Worm (Caenorhabditis elegans) whole organism, young adult: ENCODE measurements around the gene lips-5.
A peak's percentile ranks its signal among the peaks of the same experiment; 100 is the strongest.

Experiments used
- B0261.1 ChIP-seq: sonication (generic microtip); optimal IDR thresholded peaks from 2 replicates; lab custom pipeline; 2016; ENCODE audit warnings: mild to moderate bottlenecking, missing genetic modification characterization, moderate library complexity, missing compliant biosample characterization
- C17E4.6 ChIP-seq: fragments of 200-800 bp; sonication (Bioruptor generic); IDR thresholded peaks from 2 replicates; pipeline ENCODE4 v1.3.6; 2022; ENCODE audit warnings: missing genetic modification reagents, missing genetic modification characterization, missing compliant biosample characterization
- F10E7.11 ChIP-seq: sonication (generic microtip); optimal IDR thresholded peaks from 2 replicates; lab custom pipeline; 2017; ENCODE audit warnings: mild to moderate bottlenecking, missing genetic modification characterization, moderate library complexity, missing compliant biosample characterization
- F57A8.1 ChIP-seq: fragments of 200-800 bp; sonication (Bioruptor generic); optimal IDR thresholded peaks from 2 replicates; lab custom pipeline; 2018; ENCODE audit warnings: mild to moderate bottlenecking, missing genetic modification characterization, moderate library complexity, missing compliant biosample characterization
- T26A5.8 ChIP-seq: sonication (generic microtip); optimal IDR thresholded peaks from 2 replicates; lab custom pipeline; 2016; ENCODE audit warnings: missing genetic modification characterization, missing compliant biosample characterization
- Y53G8AR.9 ChIP-seq: fragments of 200-800 bp; sonication (Bioruptor generic); conservative IDR thresholded peaks from 2 replicates; pipeline ENCODE4 v1.3.6; 2022; ENCODE audit warnings: missing genetic modification reagents, missing genetic modification characterization, missing compliant biosample characterization
- Y79H2A.3 ChIP-seq: fragments of 200-800 bp; sonication (Bioruptor generic); conservative IDR thresholded peaks from 2 replicates; pipeline ENCODE4 v1.3.6; 2022; ENCODE audit warnings: missing genetic modification reagents, missing genetic modification characterization, missing compliant biosample characterization
- aptf-2 ChIP-seq: fragments of 200-800 bp; sonication (Bioruptor generic); conservative IDR thresholded peaks from 2 replicates; pipeline ENCODE4 v1.3.6; 2022; ENCODE audit warnings: missing genetic modification reagents, missing genetic modification characterization, missing compliant biosample characterization
- atf-7 ChIP-seq: sonication (generic microtip); optimal IDR thresholded peaks from 2 replicates; lab custom pipeline; 2017; ENCODE audit warnings: mild to moderate bottlenecking, missing genetic modification characterization, missing compliant biosample characterization
- athp-1 ChIP-seq: sonication (generic microtip); optimal IDR thresholded peaks from 2 replicates; lab custom pipeline; 2017; ENCODE audit warnings: mild to moderate bottlenecking, missing genetic modification characterization, missing compliant biosample characterization
- attf-3 ChIP-seq: fragments of 200-800 bp; sonication (Bioruptor generic); conservative IDR thresholded peaks from 2 replicates; pipeline ENCODE4 v1.3.6; 2022; ENCODE audit warnings: missing genetic modification reagents, missing genetic modification characterization, missing compliant biosample characterization
- attf-6 ChIP-seq: fragments of 200-800 bp; sonication (Bioruptor generic); IDR thresholded peaks from 2 replicates; pipeline ENCODE4 v1.3.6; 2022; ENCODE audit warnings: missing genetic modification reagents, missing genetic modification characterization, missing compliant biosample characterization
- ccch-3 ChIP-seq: fragments of 200-800 bp; sonication (Bioruptor generic); optimal IDR thresholded peaks from 2 replicates; lab custom pipeline; 2018; ENCODE audit warnings: mild to moderate bottlenecking, missing genetic modification characterization, missing compliant biosample characterization
- cebp-1 ChIP-seq, 2 experiments: fragments of 200-800 bp in 1 of 2; sonication (Bioruptor generic) in 1 of 2; sonication (generic microtip) in 1 of 2; IDR thresholded peaks in 1 of 2; optimal IDR thresholded peaks in 1 of 2; 2 replicates each; pipeline versions ENCODE4 v1.3.6 to Lab custom; 2017 to 2022; ENCODE audit warnings: missing compliant biosample characterization in 2 of 2, missing genetic modification characterization in 2 of 2, mild to moderate bottlenecking in 1 of 2, missing genetic modification reagents in 1 of 2, moderate library complexity in 1 of 2
- cebp-2 ChIP-seq: fragments of 200-800 bp; sonication (Bioruptor generic); IDR thresholded peaks from 2 replicates; pipeline ENCODE4 v1.3.6; 2022; ENCODE audit warnings: missing genetic modification characterization, missing compliant biosample characterization
- ceh-58 ChIP-seq: fragments of 200-800 bp; sonication (Bioruptor generic); IDR thresholded peaks from 2 replicates; pipeline ENCODE4 v1.3.6; 2022; ENCODE audit warnings: missing genetic modification characterization, missing compliant biosample characterization
- ceh-79 ChIP-seq: sonication (generic microtip); optimal IDR thresholded peaks from 2 replicates; lab custom pipeline; 2017; ENCODE audit warnings: mild to moderate bottlenecking, missing genetic modification characterization, missing compliant biosample characterization
- ceh-91 ChIP-seq: fragments of 200-800 bp; sonication (Bioruptor generic); IDR thresholded peaks from 2 replicates; pipeline ENCODE4 v1.3.6; 2022; ENCODE audit warnings: missing genetic modification reagents, missing genetic modification characterization, missing compliant biosample characterization
- dox-1 ChIP-seq: fragments of 200-800 bp; sonication (Bioruptor generic); IDR thresholded peaks from 2 replicates; pipeline ENCODE4 v1.3.6; 2022; ENCODE audit warnings: missing genetic modification reagents, missing genetic modification characterization, missing compliant biosample characterization
- dpl-1 ChIP-seq: fragments of 150-350 bp; optimal IDR thresholded peaks from 2 replicates; lab custom pipeline; 2014; ENCODE audit warnings: missing biosample characterization, missing genetic modification reagents, missing genetic modification characterization
- ekl-4 ChIP-seq: fragments of 200-800 bp; sonication (Bioruptor generic); IDR thresholded peaks from 2 replicates; pipeline ENCODE4 v1.3.6; 2022; ENCODE audit warnings: missing genetic modification reagents, missing genetic modification characterization, missing compliant biosample characterization
- fkh-3 ChIP-seq: sonication (generic microtip); optimal IDR thresholded peaks from 2 replicates; lab custom pipeline; 2016; ENCODE audit warnings: mild to moderate bottlenecking, missing genetic modification characterization, missing compliant biosample characterization
- him-1 ChIP-seq: sonication (generic microtip); optimal IDR thresholded peaks from 2 replicates; lab custom pipeline; 2016; ENCODE audit warnings: missing genotype, missing genetic modification reagents, missing genetic modification characterization, missing compliant biosample characterization
- hlh-26 ChIP-seq: fragments of 200-800 bp; sonication (Bioruptor generic); conservative IDR thresholded peaks from 2 replicates; pipeline ENCODE4 v1.3.6; 2022; ENCODE audit warnings: missing genetic modification reagents, missing genetic modification characterization, missing compliant biosample characterization
- hrde-1 ChIP-seq: sonication (generic microtip); optimal IDR thresholded peaks from 2 replicates; lab custom pipeline; 2016; ENCODE audit warnings: missing genetic modification characterization, mild to moderate bottlenecking, missing compliant biosample characterization, moderate library complexity, missing genotype, missing genetic modification reagents, borderline replicate concordance
- let-607 ChIP-seq, 2 experiments: fragments of 200-800 bp in 1 of 2; sonication (Bioruptor generic) in 1 of 2; sonication (generic microtip) in 1 of 2; optimal IDR thresholded peaks; 2 replicates each; lab custom pipeline; 2016 to 2018; ENCODE audit warnings: mild to moderate bottlenecking in 2 of 2, missing compliant biosample characterization in 2 of 2, missing genetic modification characterization in 2 of 2, moderate library complexity in 2 of 2, missing genotype in 1 of 2
- lir-1 ChIP-seq: fragments of 200-800 bp; sonication (Bioruptor generic); conservative IDR thresholded peaks from 2 replicates; pipeline ENCODE4 v1.3.6; 2022; ENCODE audit warnings: missing genetic modification reagents, missing genetic modification characterization, missing compliant biosample characterization
- mxl-1 ChIP-seq: sonication (generic microtip); optimal IDR thresholded peaks from 2 replicates; lab custom pipeline; 2016; ENCODE audit warnings: missing genetic modification characterization, missing compliant biosample characterization
- nfyb-1 ChIP-seq: fragments of 200-800 bp; sonication (Bioruptor generic); IDR thresholded peaks from 2 replicates; pipeline ENCODE4 v1.3.6; 2022; ENCODE audit warnings: missing genetic modification reagents, missing genetic modification characterization, missing compliant biosample characterization
- nhr-80 ChIP-seq: sonication (generic microtip); optimal IDR thresholded peaks from 2 replicates; lab custom pipeline; 2016; ENCODE audit warnings: missing genetic modification characterization, missing compliant biosample characterization
- nhr-90 ChIP-seq: sonication (generic microtip); optimal IDR thresholded peaks from 2 replicates; lab custom pipeline; 2016; ENCODE audit warnings: missing genotype, mild to moderate bottlenecking, missing genetic modification characterization, missing compliant biosample characterization
- pbrm-1 ChIP-seq: fragments of 200-800 bp; sonication (Bioruptor generic); IDR thresholded peaks from 2 replicates; pipeline ENCODE4 v1.3.6; 2022; ENCODE audit warnings: missing genetic modification reagents, missing genetic modification characterization, missing compliant biosample characterization
- rcor-1 ChIP-seq: fragments of 200-800 bp; sonication (Bioruptor generic); IDR thresholded peaks from 2 replicates; pipeline ENCODE4 v1.3.6; 2022; ENCODE audit warnings: missing genetic modification reagents, missing genetic modification characterization, missing compliant biosample characterization
- rec-8 ChIP-seq, 2 experiments: sonication (generic microtip); optimal IDR thresholded peaks; 2 replicates each; lab custom pipeline; 2016; ENCODE audit warnings: mild to moderate bottlenecking in 2 of 2, missing genetic modification characterization in 2 of 2, missing genetic modification reagents in 2 of 2, missing genotype in 2 of 2, missing biosample characterization in 1 of 2, missing compliant biosample characterization in 1 of 2, moderate library complexity in 1 of 2
- sdz-38 ChIP-seq: sonication (generic microtip); optimal IDR thresholded peaks from 2 replicates; lab custom pipeline; 2016; ENCODE audit warnings: missing genotype, missing genetic modification characterization, missing compliant biosample characterization
- snpc-1.1 ChIP-seq: sonication (generic microtip); optimal IDR thresholded peaks from 2 replicates; lab custom pipeline; 2017; ENCODE audit warnings: missing genetic modification characterization, mild to moderate bottlenecking, missing compliant biosample characterization, antibody characterized with exemption, moderate library complexity, missing genotype, missing genetic modification reagents; ENCODE audit not compliant: insufficient read depth
- snpc-1.3 ChIP-seq: sonication (generic microtip); optimal IDR thresholded peaks from 2 replicates; lab custom pipeline; 2017; ENCODE audit warnings: missing genetic modification characterization, mild to moderate bottlenecking, missing compliant biosample characterization, antibody characterized with exemption, moderate library complexity, missing genotype, missing genetic modification reagents; ENCODE audit not compliant: insufficient read depth
- snpc-4 ChIP-seq, 5 experiments: fragments of 150-350 bp in 1 of 5; sonication (generic microtip) in 4 of 5; optimal IDR thresholded peaks; 2 replicates each; lab custom pipeline; 2014 to 2018; ENCODE audit warnings: missing genetic modification characterization in 5 of 5, missing biosample characterization in 3 of 5, antibody characterized with exemption in 2 of 5, mild to moderate bottlenecking in 2 of 5, missing compliant biosample characterization in 2 of 5, missing genotype in 2 of 5, moderate library complexity in 2 of 5, missing genetic modification reagents in 1 of 5
- unc-130 ChIP-seq: sonication (generic microtip); optimal IDR thresholded peaks from 2 replicates; lab custom pipeline; 2016; ENCODE audit warnings: missing genetic modification reagents, missing genetic modification characterization, missing compliant biosample characterization
- ztf-18 ChIP-seq: sonication (generic microtip); optimal IDR thresholded peaks from 2 replicates; lab custom pipeline; 2016; ENCODE audit warnings: missing genotype, mild to moderate bottlenecking, missing genetic modification characterization, missing compliant biosample characterization
- ztf-26 ChIP-seq: sonication (generic microtip); optimal IDR thresholded peaks from 2 replicates; lab custom pipeline; 2017; ENCODE audit warnings: missing genetic modification characterization, missing compliant biosample characterization
- ztf-28 ChIP-seq: fragments of 200-800 bp; sonication (Bioruptor generic); IDR thresholded peaks from 2 replicates; pipeline ENCODE4 v1.3.6; 2022; ENCODE audit warnings: missing genetic modification reagents, missing genetic modification characterization, missing compliant biosample characterization
- ztf-3 ChIP-seq: fragments of 200-800 bp; sonication (Bioruptor generic); optimal IDR thresholded peaks from 2 replicates; lab custom pipeline; 2018; ENCODE audit warnings: mild to moderate bottlenecking, missing genetic modification characterization, missing compliant biosample characterization

The lips-5 gene

DNA sequence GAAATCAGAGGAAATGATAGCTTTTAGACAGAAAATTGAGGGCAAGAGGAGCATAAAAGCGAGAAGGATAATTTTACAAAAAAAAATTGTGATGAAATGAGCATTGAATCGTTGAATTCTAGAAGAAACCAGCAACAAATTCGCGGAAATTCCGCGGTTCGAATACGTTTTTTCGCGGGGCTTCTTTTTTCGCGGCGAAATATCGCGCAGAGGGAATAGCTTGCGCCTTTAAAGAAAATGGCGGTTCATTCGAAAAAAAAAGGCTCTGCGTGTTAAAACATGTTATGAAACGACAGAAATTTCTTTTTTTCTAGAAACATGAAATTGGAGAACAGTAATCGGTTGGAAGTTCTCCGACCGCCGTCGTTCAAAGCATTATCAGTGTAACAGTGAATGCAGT, 48.9 kb upstream of the lips-5 start (continued):
- no peak for TF ChIP-seq T26A5.8 (tag; lab: Kevin White, UChicago)
- TF ChIP-seq F57A8.1 (GFP tag; lab: Kevin White, UChicago), result no peak
- no peak for TF ChIP-seq let-607 (tag; optimal IDR thresholded peaks at IDR 0.05; lab: Kevin White, UChicago)
- peak; percentile 94 for TF ChIP-seq dpl-1 (GFP tag; lab: Kevin White, UChicago)
- TF ChIP-seq attf-3, result no peak
- TF ChIP-seq dox-1 (GFP tag; lab: Robert Waterston, UW), result peak; percentile 54; the same call in 1 of the 2 replicates
- no peak for TF ChIP-seq nfyb-1 (GFP tag; lab: Robert Waterston, UW)
- no peak for TF ChIP-seq snpc-1.1 (tag; lab: Kevin White, UChicago)
- no peak for TF ChIP-seq nhr-80
- no peak for TF ChIP-seq B0261.1 (tag; lab: Kevin White, UChicago)
- TF ChIP-seq ceh-58 (GFP tag; lab: Robert Waterston, UW), result no peak
- TF ChIP-seq atf-7 (tag; lab: Kevin White, UChicago), result no peak
- TF ChIP-seq snpc-4 (GFP tag; optimal IDR thresholded peaks at IDR 0.05; lab: Kevin White, UChicago), result no peak
- peak in 2 of 4 experiments; percentile 19 to 28 for TF ChIP-seq snpc-4 (tag; optimal IDR thresholded peaks at IDR 0.05; lab: Kevin White, UChicago)

DNA sequence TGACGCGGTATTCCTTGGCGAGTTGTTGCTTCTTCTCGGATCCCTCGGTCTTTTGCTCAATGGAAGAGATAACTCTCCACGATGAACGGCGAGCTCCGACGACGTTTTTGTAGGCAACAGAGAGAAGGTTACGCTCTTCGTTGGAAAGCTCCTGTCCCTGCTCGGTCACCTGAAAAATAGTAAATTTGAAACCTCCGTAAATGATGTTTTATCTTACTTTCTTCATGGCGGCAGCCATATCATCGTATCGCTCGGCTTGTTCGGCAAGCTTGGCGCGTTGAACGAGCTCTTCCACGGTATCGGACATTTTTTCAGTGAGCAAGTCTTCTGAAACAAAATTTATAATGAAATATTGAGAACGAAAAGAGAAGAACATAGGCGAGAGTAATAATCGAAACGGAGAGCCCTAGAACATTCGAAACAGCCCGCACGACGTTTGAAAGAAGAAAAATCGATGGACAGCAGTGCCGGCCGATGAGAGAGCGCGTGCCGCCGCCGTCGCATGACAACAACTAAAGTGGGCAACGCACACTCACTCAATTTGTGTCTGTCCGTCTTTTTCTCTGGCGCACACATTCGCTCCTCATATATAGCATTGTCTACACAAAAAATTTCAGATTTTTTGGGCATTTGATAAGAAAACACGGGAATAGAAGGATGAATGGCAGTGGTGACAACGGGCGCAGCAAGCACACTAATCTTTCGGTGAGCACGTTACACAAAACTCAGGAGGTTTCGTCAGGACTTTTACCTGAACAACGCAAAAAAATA, 48.2 kb upstream of the lips-5 start, which contains the start of the genes par-5 and M117.3:
TSS of gene par-5 (minus strand) at position 334 of the 771 bp plus-strand sequence.
TSS of gene M117.3 (plus strand) at position 616 of the 771 bp plus-strand sequence.
- TF ChIP-seq ceh-91 (GFP tag; lab: Robert Waterston, UW), result no peak
- peak; percentile 21 for TF ChIP-seq ztf-26 (tag; lab: Kevin White, UChicago)
- TF ChIP-seq hlh-26 (GFP tag; lab: Robert Waterston, UW), result no peak
- TF ChIP-seq sdz-38, result no peak
- TF ChIP-seq ztf-18 (tag; lab: Kevin White, UChicago), result peak; percentile 55
- no peak for TF ChIP-seq fkh-3
- TF ChIP-seq him-1 (tag; lab: Kevin White, UChicago), result no peak
- peak; percentile 57 for TF ChIP-seq rcor-1 (GFP tag; lab: Robert Waterston, UW)
- no peak for TF ChIP-seq snpc-1.3
- TF ChIP-seq snpc-1.1 (tag; lab: Kevin White, UChicago), result no peak
- no peak for TF ChIP-seq unc-130
- TF ChIP-seq hrde-1 (tag; lab: Kevin White, UChicago), result no peak
- peak; percentile 92 for TF ChIP-seq ekl-4 (GFP tag; lab: Robert Waterston, UW)
- TF ChIP-seq F10E7.11, result no peak
- no peak for TF ChIP-seq Y79H2A.3 (GFP tag; lab: Robert Waterston, UW)
- TF ChIP-seq let-607 (tag; optimal IDR thresholded peaks at IDR 0.05; lab: Kevin White, UChicago), result peak; percentile 36 to 39
- peak; percentile 45; the same call in 1 of the 2 replicates for TF ChIP-seq C17E4.6 (GFP tag; lab: Robert Waterston, UW)
- no peak for TF ChIP-seq ztf-28
- TF ChIP-seq attf-6 (GFP tag; lab: Robert Waterston, UW), result peak; percentile 33; the same call in 1 of the 2 replicates
- no peak for TF ChIP-seq aptf-2
- TF ChIP-seq mxl-1 (tag; lab: Kevin White, UChicago), result peak; percentile 43
- TF ChIP-seq ztf-3 (GFP tag; lab: Kevin White, UChicago), result peak; percentile 35
- peak; percentile 51; the same call in 1 of the 2 replicates for TF ChIP-seq lir-1 (GFP tag; lab: Robert Waterston, UW)
- no peak for TF ChIP-seq ceh-79
- peak; percentile 75 for TF ChIP-seq cebp-1 (GFP tag; IDR thresholded peaks at IDR 0.05; lab: Robert Waterston, UW)
- peak; percentile 89 for TF ChIP-seq cebp-1 (tag; optimal IDR thresholded peaks at IDR 0.05; lab: Kevin White, UChicago)
- TF ChIP-seq Y53G8AR.9 (GFP tag; lab: Robert Waterston, UW), result 0 out of 2 replicates have a peak, but pooled peaks have one; percentile 63
- TF ChIP-seq ccch-3 (GFP tag; lab: Kevin White, UChicago), result no peak
- peak; percentile 67; the same call in 1 of the 2 replicates for TF ChIP-seq pbrm-1 (GFP tag; lab: Robert Waterston, UW)
- no peak for TF ChIP-seq cebp-2 (GFP tag; lab: Robert Waterston, UW)
- peak; percentile 70 for TF ChIP-seq athp-1 (tag; lab: Kevin White, UChicago)
- TF ChIP-seq rec-8 (tag; optimal IDR thresholded peaks at IDR 0.05; lab: Kevin White, UChicago), result no peak
- peak; percentile 27 for TF ChIP-seq nhr-90 (tag; lab: Kevin White, UChicago)
